Worm (Caenorhabditis elegans) whole organism, L4 larva: ENCODE data around the gene metl-9.

Experiments
- D1046.2 ChIP-seq: fragments of 200-800 bp; sonication (Bioruptor generic); IDR thresholded peaks from 2 replicates; pipeline ENCODE4 v1.3.6; 2022; ENCODE audit warnings: missing genetic modification characterization, missing compliant biosample characterization
- F10B5.3 ChIP-seq: sonication (generic microtip); optimal IDR thresholded peaks from 2 replicates; lab custom pipeline; 2016; ENCODE audit warnings: mild to moderate bottlenecking, missing genetic modification characterization, missing compliant biosample characterization
- F26F4.8 ChIP-seq: fragments of 200-800 bp; sonication (Bioruptor generic); conservative IDR thresholded peaks from 2 replicates; pipeline ENCODE4 v1.3.6; 2022; ENCODE audit warnings: missing genetic modification characterization, missing compliant biosample characterization
- F37D6.2 ChIP-seq: sonication (generic microtip); optimal IDR thresholded peaks from 2 replicates; lab custom pipeline; 2016; ENCODE audit warnings: mild to moderate bottlenecking, missing genetic modification characterization, missing compliant biosample characterization
- Y48G9A.11 ChIP-seq: fragments of 200-800 bp; sonication (Bioruptor generic); IDR thresholded peaks from 2 replicates; pipeline ENCODE4 v1.3.6; 2022; ENCODE audit warnings: missing genetic modification reagents, missing genetic modification characterization, missing compliant biosample characterization
- Y5F2A.4 ChIP-seq: fragments of 200-800 bp; sonication (Bioruptor generic); optimal IDR thresholded peaks from 2 replicates; lab custom pipeline; 2018; ENCODE audit warnings: mild to moderate bottlenecking, missing genetic modification characterization, missing compliant biosample characterization
- Y75B8A.6 ChIP-seq: fragments of 200-800 bp; sonication (Bioruptor generic); IDR thresholded peaks from 2 replicates; pipeline ENCODE4 v1.3.6; 2022; ENCODE audit warnings: missing genetic modification reagents, missing genetic modification characterization, missing compliant biosample characterization
- ZK546.5 ChIP-seq, 2 experiments: sonication (generic microtip); optimal IDR thresholded peaks; 2 replicates each; lab custom pipeline; 2017; ENCODE audit warnings: missing biosample characterization in 2 of 2, missing genetic modification characterization in 2 of 2
- aha-1 ChIP-seq: fragments of 150-350 bp; peaks from one replicate; lab custom pipeline; 2014; ENCODE audit warnings: missing biosample characterization, missing genetic modification characterization
- arid-1 ChIP-seq: fragments of 200-800 bp; sonication (Bioruptor generic); conservative IDR thresholded peaks from 2 replicates; pipeline ENCODE4 v1.3.6; 2022; ENCODE audit warnings: missing genetic modification reagents, missing genetic modification characterization, missing compliant biosample characterization
- ceh-32 ChIP-seq: sonication (generic microtip); optimal IDR thresholded peaks from 2 replicates; lab custom pipeline; 2016; ENCODE audit warnings: mild to moderate bottlenecking, missing genetic modification characterization, missing compliant biosample characterization; ENCODE audit not compliant: poor library complexity
- ceh-62 ChIP-seq: sonication (generic microtip); optimal IDR thresholded peaks from 2 replicates; lab custom pipeline; 2017; ENCODE audit warnings: missing biosample characterization, missing genetic modification characterization
- ceh-82 ChIP-seq: sonication (generic microtip); optimal IDR thresholded peaks from 2 replicates; lab custom pipeline; 2017; ENCODE audit warnings: missing biosample characterization, missing genetic modification characterization
- ctbp-1 ChIP-seq: fragments of 200-800 bp; sonication (Bioruptor generic); IDR thresholded peaks from 2 replicates; pipeline ENCODE4 v1.3.6; 2022; ENCODE audit warnings: missing genetic modification reagents, missing genetic modification characterization, missing compliant biosample characterization
- daf-16 ChIP-seq, 3 experiments: sonication (generic microtip); optimal IDR thresholded peaks; 2 replicates each; lab custom pipeline; 2016 to 2017; ENCODE audit warnings: missing genetic modification characterization in 3 of 3, missing genetic modification reagents in 3 of 3, mild to moderate bottlenecking in 2 of 3, missing compliant biosample characterization in 2 of 3, missing biosample characterization in 1 of 3, moderate library complexity in 1 of 3
- daf-19 ChIP-seq: fragments of 200-800 bp; sonication (Bioruptor generic); conservative IDR thresholded peaks from 2 replicates; pipeline ENCODE4 v1.3.6; 2022; ENCODE audit warnings: missing genetic modification characterization, missing compliant biosample characterization
- daf-8 ChIP-seq: fragments of 200-800 bp; sonication (Bioruptor generic); IDR thresholded peaks from 2 replicates; pipeline ENCODE4 v1.3.6; 2022; ENCODE audit warnings: missing genetic modification characterization, missing compliant biosample characterization
- dmd-9 ChIP-seq: fragments of 200-800 bp; sonication (Bioruptor generic); IDR thresholded peaks from 2 replicates; pipeline ENCODE4 v1.3.6; 2022; ENCODE audit warnings: missing genetic modification reagents, missing genetic modification characterization, missing compliant biosample characterization
- dve-1 ChIP-seq: sonication (generic microtip); optimal IDR thresholded peaks from 2 replicates; lab custom pipeline; 2017; ENCODE audit warnings: antibody characterized with exemption, mild to moderate bottlenecking, missing genetic modification characterization, missing compliant biosample characterization; ENCODE audit not compliant: insufficient read depth
- egl-27 ChIP-seq: sonication (generic microtip); optimal IDR thresholded peaks from 3 replicates; lab custom pipeline; 2017; ENCODE audit warnings: missing biosample characterization, missing genetic modification reagents, missing genetic modification characterization
- egl-43 ChIP-seq: fragments of 200-800 bp; sonication (Bioruptor generic); IDR thresholded peaks from 2 replicates; pipeline ENCODE4 v1.3.6; 2022; ENCODE audit warnings: missing genetic modification reagents, missing genetic modification characterization, missing compliant biosample characterization
- hmg-1.1 ChIP-seq: fragments of 200-800 bp; sonication (Bioruptor generic); IDR thresholded peaks from 2 replicates; pipeline ENCODE4 v1.3.6; 2022; ENCODE audit warnings: missing genetic modification reagents, missing genetic modification characterization, missing compliant biosample characterization
- lin-15B ChIP-seq: fragments of 150-350 bp; sonication (generic microtip); optimal IDR thresholded peaks from 3 replicates; lab custom pipeline; 2014; ENCODE audit warnings: missing biosample characterization, missing genetic modification characterization
- lin-29 ChIP-seq: fragments of 200-800 bp; sonication (Bioruptor generic); IDR thresholded peaks from 2 replicates; pipeline ENCODE4 v1.3.6; 2022; ENCODE audit warnings: missing genetic modification reagents, missing genetic modification characterization, missing compliant biosample characterization
- lir-3 ChIP-seq: sonication (generic microtip); optimal IDR thresholded peaks from 2 replicates; lab custom pipeline; 2016; ENCODE audit warnings: mild to moderate bottlenecking, missing genetic modification characterization, missing compliant biosample characterization
- madf-9 ChIP-seq: fragments of 200-800 bp; sonication (Bioruptor generic); conservative IDR thresholded peaks from 2 replicates; pipeline ENCODE4 v1.3.6; 2022; ENCODE audit warnings: missing genetic modification reagents, missing genetic modification characterization, missing compliant biosample characterization
- mdl-1 ChIP-seq, 2 experiments: fragments of 150-350 bp in 1 of 2; sonication (generic microtip) in 1 of 2; optimal IDR thresholded peaks; 2 replicates each; lab custom pipeline; 2014 to 2017; ENCODE audit warnings: missing biosample characterization in 2 of 2, missing genetic modification characterization in 2 of 2
- mdt-29 ChIP-seq: fragments of 200-800 bp; sonication (Bioruptor generic); IDR thresholded peaks from 2 replicates; pipeline ENCODE4 v1.3.6; 2022; ENCODE audit warnings: missing genetic modification reagents, missing genetic modification characterization, missing compliant biosample characterization
- mes-2 ChIP-seq: sonication (generic microtip); optimal IDR thresholded peaks from 2 replicates; lab custom pipeline; 2016; ENCODE audit warnings: missing genotype, mild to moderate bottlenecking, missing genetic modification characterization, missing compliant biosample characterization; ENCODE audit not compliant: poor library complexity, severe bottlenecking
- nhr-102 ChIP-seq: sonication (generic microtip); optimal IDR thresholded peaks from 2 replicates; lab custom pipeline; 2016; ENCODE audit warnings: mild to moderate bottlenecking, missing genetic modification characterization, moderate library complexity, missing compliant biosample characterization
- nhr-111 ChIP-seq: fragments of 200-800 bp; sonication (Bioruptor generic); optimal IDR thresholded peaks from 2 replicates; lab custom pipeline; 2018; ENCODE audit warnings: mild to moderate bottlenecking, missing genetic modification characterization, missing compliant biosample characterization
- nhr-41 ChIP-seq: fragments of 200-800 bp; sonication (Bioruptor generic); IDR thresholded peaks from 2 replicates; pipeline ENCODE4 v1.3.6; 2022; ENCODE audit warnings: missing genetic modification reagents, missing genetic modification characterization, missing compliant biosample characterization
- nhr-76 ChIP-seq: fragments of 150-350 bp; optimal IDR thresholded peaks from 2 replicates; lab custom pipeline; 2014; ENCODE audit warnings: missing biosample characterization, missing genetic modification characterization
- nhr-77 ChIP-seq: fragments of 150-350 bp; optimal IDR thresholded peaks from 2 replicates; lab custom pipeline; 2014; ENCODE audit warnings: missing biosample characterization, missing genetic modification characterization
- pha-4 ChIP-seq, 2 experiments: fragments of 150-350 bp in 1 of 2; fragments of 200-800 bp in 1 of 2; sonication (Bioruptor generic) in 1 of 2; IDR thresholded peaks in 1 of 2; optimal IDR thresholded peaks in 1 of 2; 2 replicates each; pipeline versions ENCODE4 v1.3.6 to Lab custom; 2014 to 2022; ENCODE audit warnings: missing genetic modification characterization in 2 of 2, missing genetic modification reagents in 2 of 2, missing biosample characterization in 1 of 2, missing compliant biosample characterization in 1 of 2
- php-3 ChIP-seq: fragments of 200-800 bp; sonication (Bioruptor generic); IDR thresholded peaks from 2 replicates; pipeline ENCODE4 v1.3.6; 2022; ENCODE audit warnings: missing genetic modification reagents, missing genetic modification characterization, missing compliant biosample characterization
- rbr-2 ChIP-seq: sonication (generic microtip); optimal IDR thresholded peaks from 2 replicates; lab custom pipeline; 2016; ENCODE audit warnings: missing genotype, missing genetic modification characterization, missing compliant biosample characterization
- saeg-2 ChIP-seq: fragments of 200-800 bp; sonication (Bioruptor generic); IDR thresholded peaks from 2 replicates; pipeline ENCODE4 v1.3.6; 2022; ENCODE audit warnings: missing genetic modification reagents, missing genetic modification characterization, missing compliant biosample characterization
- set-16 ChIP-seq: fragments of 200-800 bp; sonication (Bioruptor generic); IDR thresholded peaks from 2 replicates; pipeline ENCODE4 v1.3.6; 2022; ENCODE audit warnings: missing genetic modification reagents, missing genetic modification characterization, missing compliant biosample characterization
- skn-1 ChIP-seq: fragments of 150-350 bp; optimal IDR thresholded peaks from 2 replicates; lab custom pipeline; 2014; ENCODE audit warnings: missing biosample characterization, missing genetic modification characterization
- snpc-1.2 ChIP-seq: fragments of 200-800 bp; sonication (Bioruptor generic); IDR thresholded peaks from 2 replicates; pipeline ENCODE4 v1.3.6; 2022; ENCODE audit warnings: missing genetic modification reagents, missing genetic modification characterization, missing compliant biosample characterization
- spr-3 ChIP-seq: fragments of 200-800 bp; sonication (Bioruptor generic); optimal IDR thresholded peaks from 2 replicates; lab custom pipeline; 2018; ENCODE audit warnings: mild to moderate bottlenecking, missing genetic modification characterization, missing compliant biosample characterization
- tag-97 ChIP-seq: fragments of 200-800 bp; sonication (Bioruptor generic); IDR thresholded peaks from 2 replicates; pipeline ENCODE4 v1.3.6; 2022; ENCODE audit warnings: missing genetic modification characterization, missing compliant biosample characterization
- tra-1 ChIP-seq: fragments of 200-800 bp; sonication (Bioruptor generic); IDR thresholded peaks from 2 replicates; pipeline ENCODE4 v1.3.6; 2022; ENCODE audit warnings: missing genetic modification reagents, missing genetic modification characterization, missing compliant biosample characterization
- unc-39 ChIP-seq: sonication (generic microtip); optimal IDR thresholded peaks from 2 replicates; lab custom pipeline; 2017; ENCODE audit warnings: missing biosample characterization, missing genetic modification characterization
- unc-62 ChIP-seq, 3 experiments: fragments of 150-350 bp in 1 of 3; sonication (generic microtip); optimal IDR thresholded peaks in 2 of 3; peaks in 1 of 3; 1 replicate in 1 of 3; 2 replicates in 2 of 3; lab custom pipeline; 2014 to 2017; ENCODE audit warnings: missing biosample characterization in 3 of 3, missing genetic modification characterization in 3 of 3, missing genetic modification reagents in 3 of 3, missing genotype in 1 of 3
- zfp-3 ChIP-seq: fragments of 200-800 bp; sonication (Bioruptor generic); conservative IDR thresholded peaks from 2 replicates; pipeline ENCODE4 v1.3.6; 2022; ENCODE audit warnings: missing genetic modification reagents, missing genetic modification characterization, missing compliant biosample characterization
- zip-11 ChIP-seq: fragments of 200-800 bp; sonication (Bioruptor generic); IDR thresholded peaks from 2 replicates; pipeline ENCODE4 v1.3.6; 2022; ENCODE audit warnings: missing genetic modification characterization, missing compliant biosample characterization
- ztf-7 ChIP-seq: fragments of 150-350 bp; optimal IDR thresholded peaks from 2 replicates; lab custom pipeline; 2014; ENCODE audit warnings: missing biosample characterization, missing genetic modification characterization

The metl-9 gene

DNA sequence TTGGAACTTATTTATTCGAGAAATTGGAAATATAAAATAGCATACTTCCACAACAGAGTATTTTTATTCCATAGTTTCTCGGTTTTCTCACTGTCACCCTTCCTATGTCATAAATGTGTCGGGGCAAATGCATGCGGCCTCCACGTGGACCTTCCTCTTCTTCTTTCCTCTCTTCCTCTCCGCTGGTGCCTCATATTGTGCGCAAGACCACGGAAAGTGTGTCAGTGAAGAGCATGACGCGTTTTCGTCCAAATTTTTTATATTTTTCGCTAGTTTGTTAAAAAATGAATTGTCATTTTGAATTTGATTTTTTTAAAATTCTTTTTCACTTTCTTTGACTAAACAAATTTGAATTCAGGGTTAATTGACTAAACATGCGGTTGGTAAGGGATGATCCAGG is 13.9 kb downstream of the metl-9 start, which contains the start of gene mans-3 (continued):
- TF ChIP-seq dve-1 (tag; lab: Kevin White, UChicago) (peak; percentile 99), Y48G9A.11 (GFP tag; lab: Robert Waterston, UW) (no peak), Y75B8A.6 (GFP tag; lab: Robert Waterston, UW) (no peak), mdl-1 (tag; optimal IDR thresholded peaks at IDR 0.05; lab: Kevin White, UChicago) (peak; percentile 92 to 100), Y5F2A.4 (GFP tag; lab: Kevin White, UChicago) (no peak), arid-1 (GFP tag; lab: Robert Waterston, UW) (no peak), nhr-41 (peak; percentile 38; the same call in 1 of the 2 replicates), F26F4.8 (GFP tag; lab: Robert Waterston, UW) (no peak), unc-39 (tag; lab: Kevin White, UChicago) (no peak), egl-43 (GFP tag; lab: Robert Waterston, UW) (no peak), ztf-7 (peak; percentile 25), D1046.2 (no peak), nhr-76 (tag; lab: Kevin White, UChicago) (no peak), rbr-2 (peak; percentile 94), lin-29 (peak; percentile 73), set-16 (GFP tag; lab: Robert Waterston, UW) (no peak; the same call in 1 of the 2 replicates), lin-15B (tag; lab: Kevin White, UChicago) (no peak), tag-97 (no peak), mes-2 (tag; lab: Kevin White, UChicago) (no peak), lir-3 (no peak), ceh-82 (tag; lab: Kevin White, UChicago) (no peak), ctbp-1 (GFP tag; lab: Robert Waterston, UW) (no peak; the same call in 1 of the 2 replicates), spr-3 (GFP tag; lab: Kevin White, UChicago) (no peak), ZK546.5 (tag; optimal IDR thresholded peaks at IDR 0.05; lab: Kevin White, UChicago) (peak in 1 of 2 experiments; percentile 13), php-3 (GFP tag; lab: Robert Waterston, UW) (no peak; the same call in 1 of the 2 replicates), pha-4 (GFP tag; IDR thresholded peaks at IDR 0.05; lab: Robert Waterston, UW) (peak; percentile 89), pha-4 (tag; optimal IDR thresholded peaks at IDR 0.05; lab: Kevin White, UChicago) (peak; percentile 40), zfp-3 (GFP tag; lab: Robert Waterston, UW) (0 out of 2 replicates have a peak, but pooled peaks have one; percentile 18), mdt-29 (GFP tag; lab: Robert Waterston, UW) (no peak), egl-27 (tag; lab: Kevin White, UChicago) (no peak), unc-62 (GFP tag; optimal IDR thresholded peaks at IDR 0.05 in 1 of 2; lab: Kevin White, UChicago) (peak in 1 of 2 experiments; percentile 84), unc-62 (tag; optimal IDR thresholded peaks at IDR 0.05; lab: Kevin White, UChicago) (no peak), saeg-2 (0 out of 2 replicates have a peak, but pooled peaks have one; percentile 35), snpc-1.2 (no peak), daf-16 (GFP tag; optimal IDR thresholded peaks at IDR 0.05; lab: Kevin White, UChicago) (peak; percentile 51 to 72), daf-16 (tag; optimal IDR thresholded peaks at IDR 0.05; lab: Kevin White, UChicago) (peak; percentile 70), daf-8 (GFP tag; lab: Robert Waterston, UW) (no peak), nhr-111 (GFP tag; lab: Kevin White, UChicago) (no peak), skn-1 (no peak), madf-9 (GFP tag; lab: Robert Waterston, UW) (peak; percentile 68; the same call in 1 of the 2 replicates), tra-1 (GFP tag; lab: Robert Waterston, UW) (peak; percentile 82), ceh-62 (tag; lab: Kevin White, UChicago) (no peak), hmg-1.1 (GFP tag; lab: Robert Waterston, UW) (peak; percentile 90), zip-11 (no peak), F10B5.3 (tag; lab: Kevin White, UChicago) (no peak), F37D6.2 (tag; lab: Kevin White, UChicago) (peak; percentile 87), dmd-9 (GFP tag; lab: Robert Waterston, UW) (no peak), nhr-77 (tag; lab: Kevin White, UChicago) (peak; percentile 92), daf-19 (GFP tag; lab: Robert Waterston, UW) (no peak; the same call in 1 of the 2 replicates), nhr-102 (tag; lab: Kevin White, UChicago) (peak; percentile 94), aha-1 (tag; lab: Kevin White, UChicago) (peak; percentile 96), ceh-32 (peak; percentile 42)
